Worm (Caenorhabditis elegans) whole organism, young adult: Measurements from ENCODE around the gene F20D12.12.

Experiments used
- B0261.1 ChIP-seq: sonication (generic microtip); optimal IDR thresholded peaks from 2 replicates; lab custom pipeline; 2016; ENCODE audit warnings: mild to moderate bottlenecking, missing genetic modification characterization, moderate library complexity, missing compliant biosample characterization
- C17E4.6 ChIP-seq: fragments of 200-800 bp; sonication (Bioruptor generic); IDR thresholded peaks from 2 replicates; pipeline ENCODE4 v1.3.6; 2022; ENCODE audit warnings: missing genetic modification reagents, missing genetic modification characterization, missing compliant biosample characterization
- F10E7.11 ChIP-seq: sonication (generic microtip); optimal IDR thresholded peaks from 2 replicates; lab custom pipeline; 2017; ENCODE audit warnings: mild to moderate bottlenecking, missing genetic modification characterization, moderate library complexity, missing compliant biosample characterization
- F57A8.1 ChIP-seq: fragments of 200-800 bp; sonication (Bioruptor generic); optimal IDR thresholded peaks from 2 replicates; lab custom pipeline; 2018; ENCODE audit warnings: mild to moderate bottlenecking, missing genetic modification characterization, moderate library complexity, missing compliant biosample characterization
- K11D2.4 ChIP-seq: fragments of 200-800 bp; sonication (Bioruptor generic); IDR thresholded peaks from 2 replicates; pipeline ENCODE4 v1.3.6; 2022; ENCODE audit warnings: missing genetic modification reagents, missing genetic modification characterization, missing compliant biosample characterization
- Y56A3A.18 ChIP-seq: fragments of 200-800 bp; sonication (Bioruptor generic); IDR thresholded peaks from 2 replicates; pipeline ENCODE4 v1.3.6; 2022; ENCODE audit warnings: missing genetic modification reagents, missing genetic modification characterization, missing compliant biosample characterization
- ZK185.1 ChIP-seq: sonication (generic microtip); optimal IDR thresholded peaks from 2 replicates; lab custom pipeline; 2016; ENCODE audit warnings: mild to moderate bottlenecking, missing genetic modification characterization, missing compliant biosample characterization; ENCODE audit not compliant: poor library complexity, severe bottlenecking
- atf-7 ChIP-seq: sonication (generic microtip); optimal IDR thresholded peaks from 2 replicates; lab custom pipeline; 2017; ENCODE audit warnings: mild to moderate bottlenecking, missing genetic modification characterization, missing compliant biosample characterization
- cebp-1 ChIP-seq, 2 experiments: fragments of 200-800 bp in 1 of 2; sonication (Bioruptor generic) in 1 of 2; sonication (generic microtip) in 1 of 2; IDR thresholded peaks in 1 of 2; optimal IDR thresholded peaks in 1 of 2; 2 replicates each; pipeline versions ENCODE4 v1.3.6 to Lab custom; 2017 to 2022; ENCODE audit warnings: missing compliant biosample characterization in 2 of 2, missing genetic modification characterization in 2 of 2, mild to moderate bottlenecking in 1 of 2, missing genetic modification reagents in 1 of 2, moderate library complexity in 1 of 2
- cebp-2 ChIP-seq: fragments of 200-800 bp; sonication (Bioruptor generic); IDR thresholded peaks from 2 replicates; pipeline ENCODE4 v1.3.6; 2022; ENCODE audit warnings: missing genetic modification characterization, missing compliant biosample characterization
- ceh-100 ChIP-seq: fragments of 200-800 bp; sonication (Bioruptor generic); IDR thresholded peaks from 2 replicates; pipeline ENCODE4 v1.3.6; 2022; ENCODE audit warnings: missing genetic modification reagents, missing genetic modification characterization, missing compliant biosample characterization
- ceh-40 ChIP-seq: fragments of 200-800 bp; sonication (Bioruptor generic); IDR thresholded peaks from 2 replicates; pipeline ENCODE4 v1.3.6; 2022; ENCODE audit warnings: missing genetic modification characterization, missing compliant biosample characterization
- ceh-58 ChIP-seq: fragments of 200-800 bp; sonication (Bioruptor generic); IDR thresholded peaks from 2 replicates; pipeline ENCODE4 v1.3.6; 2022; ENCODE audit warnings: missing genetic modification characterization, missing compliant biosample characterization
- ceh-79 ChIP-seq: sonication (generic microtip); optimal IDR thresholded peaks from 2 replicates; lab custom pipeline; 2017; ENCODE audit warnings: mild to moderate bottlenecking, missing genetic modification characterization, missing compliant biosample characterization
- die-1 ChIP-seq: sonication (generic microtip); optimal IDR thresholded peaks from 2 replicates; lab custom pipeline; 2016; ENCODE audit warnings: missing genotype, mild to moderate bottlenecking, missing genetic modification characterization, missing compliant biosample characterization
- egl-18 ChIP-seq: fragments of 200-800 bp; sonication (Bioruptor generic); IDR thresholded peaks from 2 replicates; pipeline ENCODE4 v1.3.6; 2022; ENCODE audit warnings: missing genetic modification reagents, missing genetic modification characterization, missing compliant biosample characterization
- egl-44 ChIP-seq: fragments of 200-800 bp; sonication (Bioruptor generic); IDR thresholded peaks from 2 replicates; pipeline ENCODE4 v1.3.6; 2022; ENCODE audit warnings: missing genetic modification reagents, missing genetic modification characterization, missing compliant biosample characterization
- egrh-3 ChIP-seq: fragments of 200-800 bp; sonication (Bioruptor generic); IDR thresholded peaks from 2 replicates; pipeline ENCODE4 v1.3.6; 2022; ENCODE audit warnings: missing genetic modification reagents, missing genetic modification characterization, missing compliant biosample characterization
- ekl-4 ChIP-seq: fragments of 200-800 bp; sonication (Bioruptor generic); IDR thresholded peaks from 2 replicates; pipeline ENCODE4 v1.3.6; 2022; ENCODE audit warnings: missing genetic modification reagents, missing genetic modification characterization, missing compliant biosample characterization
- him-1 ChIP-seq: sonication (generic microtip); optimal IDR thresholded peaks from 2 replicates; lab custom pipeline; 2016; ENCODE audit warnings: missing genotype, missing genetic modification reagents, missing genetic modification characterization, missing compliant biosample characterization
- hlh-26 ChIP-seq: fragments of 200-800 bp; sonication (Bioruptor generic); conservative IDR thresholded peaks from 2 replicates; pipeline ENCODE4 v1.3.6; 2022; ENCODE audit warnings: missing genetic modification reagents, missing genetic modification characterization, missing compliant biosample characterization
- lag-1 ChIP-seq: fragments of 200-800 bp; sonication (Bioruptor generic); IDR thresholded peaks from 2 replicates; pipeline ENCODE4 v1.3.6; 2022; ENCODE audit warnings: missing genetic modification reagents, missing genetic modification characterization, missing compliant biosample characterization
- lin-26 ChIP-seq: fragments of 200-800 bp; sonication (Bioruptor generic); IDR thresholded peaks from 2 replicates; pipeline ENCODE4 v1.3.6; 2022; ENCODE audit warnings: missing genetic modification reagents, missing genetic modification characterization, missing compliant biosample characterization
- lir-1 ChIP-seq: fragments of 200-800 bp; sonication (Bioruptor generic); conservative IDR thresholded peaks from 2 replicates; pipeline ENCODE4 v1.3.6; 2022; ENCODE audit warnings: missing genetic modification reagents, missing genetic modification characterization, missing compliant biosample characterization
- lsy-27 ChIP-seq: sonication (generic microtip); optimal IDR thresholded peaks from 2 replicates; lab custom pipeline; 2017; ENCODE audit warnings: missing genetic modification characterization, mild to moderate bottlenecking, missing compliant biosample characterization, antibody characterized with exemption, missing genotype, borderline replicate concordance; ENCODE audit not compliant: insufficient read depth
- madf-10 ChIP-seq: sonication (generic microtip); optimal IDR thresholded peaks from 2 replicates; lab custom pipeline; 2016; ENCODE audit warnings: mild to moderate bottlenecking, missing genetic modification characterization, missing compliant biosample characterization
- madf-3 ChIP-seq: fragments of 200-800 bp; sonication (Bioruptor generic); IDR thresholded peaks from 2 replicates; pipeline ENCODE4 v1.3.6; 2022; ENCODE audit warnings: missing genetic modification reagents, missing genetic modification characterization, missing compliant biosample characterization
- madf-6 ChIP-seq: fragments of 200-800 bp; sonication (Bioruptor generic); IDR thresholded peaks from 2 replicates; pipeline ENCODE4 v1.3.6; 2022; ENCODE audit warnings: missing genetic modification reagents, missing genetic modification characterization, missing compliant biosample characterization
- mxl-1 ChIP-seq: sonication (generic microtip); optimal IDR thresholded peaks from 2 replicates; lab custom pipeline; 2016; ENCODE audit warnings: missing genetic modification characterization, missing compliant biosample characterization
- nhr-179 ChIP-seq: sonication (generic microtip); optimal IDR thresholded peaks from 2 replicates; lab custom pipeline; 2016; ENCODE audit warnings: mild to moderate bottlenecking, missing genetic modification characterization, missing compliant biosample characterization
- pbrm-1 ChIP-seq: fragments of 200-800 bp; sonication (Bioruptor generic); IDR thresholded peaks from 2 replicates; pipeline ENCODE4 v1.3.6; 2022; ENCODE audit warnings: missing genetic modification reagents, missing genetic modification characterization, missing compliant biosample characterization
- rcor-1 ChIP-seq: fragments of 200-800 bp; sonication (Bioruptor generic); IDR thresholded peaks from 2 replicates; pipeline ENCODE4 v1.3.6; 2022; ENCODE audit warnings: missing genetic modification reagents, missing genetic modification characterization, missing compliant biosample characterization
- rec-8 ChIP-seq, 2 experiments: sonication (generic microtip); optimal IDR thresholded peaks; 2 replicates each; lab custom pipeline; 2016; ENCODE audit warnings: mild to moderate bottlenecking in 2 of 2, missing genetic modification characterization in 2 of 2, missing genetic modification reagents in 2 of 2, missing genotype in 2 of 2, missing biosample characterization in 1 of 2, missing compliant biosample characterization in 1 of 2, moderate library complexity in 1 of 2
- sea-2 ChIP-seq: fragments of 200-800 bp; sonication (Bioruptor generic); IDR thresholded peaks from 2 replicates; pipeline ENCODE4 v1.3.6; 2022; ENCODE audit warnings: missing genetic modification characterization, missing compliant biosample characterization
- unc-130 ChIP-seq: sonication (generic microtip); optimal IDR thresholded peaks from 2 replicates; lab custom pipeline; 2016; ENCODE audit warnings: missing genetic modification reagents, missing genetic modification characterization, missing compliant biosample characterization
- xnd-1 ChIP-seq: sonication (generic microtip); optimal IDR thresholded peaks from 2 replicates; lab custom pipeline; 2016; ENCODE audit warnings: missing genotype, missing genetic modification reagents, missing genetic modification characterization, missing compliant biosample characterization
- zim-3 ChIP-seq: sonication (generic microtip); optimal IDR thresholded peaks from 2 replicates; lab custom pipeline; 2017; ENCODE audit warnings: mild to moderate bottlenecking, missing genetic modification characterization, moderate library complexity, missing compliant biosample characterization
- ztf-22 ChIP-seq: fragments of 200-800 bp; sonication (Bioruptor generic); optimal IDR thresholded peaks from 2 replicates; lab custom pipeline; 2018; ENCODE audit warnings: mild to moderate bottlenecking, missing genetic modification characterization, moderate library complexity, missing compliant biosample characterization
- ztf-3 ChIP-seq: fragments of 200-800 bp; sonication (Bioruptor generic); optimal IDR thresholded peaks from 2 replicates; lab custom pipeline; 2018; ENCODE audit warnings: mild to moderate bottlenecking, missing genetic modification characterization, missing compliant biosample characterization
- ztf-6 ChIP-seq: fragments of 200-800 bp; sonication (Bioruptor generic); IDR thresholded peaks from 2 replicates; pipeline ENCODE4 v1.3.6; 2022; ENCODE audit warnings: missing genetic modification reagents, missing genetic modification characterization, missing compliant biosample characterization

F20D12.12 gene

ce11 chrIV:7910197-7910735 lies 37.0 kb upstream of the F20D12.12 start, which contains the start of the genes npp-27 and ntl-4 (continued):
- no peak for TF ChIP-seq cebp-1 (GFP tag; IDR thresholded peaks at IDR 0.05; lab: Robert Waterston, UW)
- peak; percentile 41 for TF ChIP-seq cebp-1 (tag; optimal IDR thresholded peaks at IDR 0.05; lab: Kevin White, UChicago)
- no peak for TF ChIP-seq F10E7.11 (tag; lab: Kevin White, UChicago)
- no peak for TF ChIP-seq cebp-2 (GFP tag; lab: Robert Waterston, UW)
- TF ChIP-seq ceh-58 (GFP tag; lab: Robert Waterston, UW) = no peak
- TF ChIP-seq ekl-4 (GFP tag; lab: Robert Waterston, UW) = no peak
- no peak for TF ChIP-seq ceh-40 (GFP tag; lab: Robert Waterston, UW)
- TF ChIP-seq B0261.1 (tag; lab: Kevin White, UChicago) = no peak
- no peak for TF ChIP-seq xnd-1 (tag; lab: Kevin White, UChicago)
- TF ChIP-seq ceh-79 (tag; lab: Kevin White, UChicago) = no peak
- peak; percentile 11 for TF ChIP-seq ZK185.1
- TF ChIP-seq hlh-26 (GFP tag; lab: Robert Waterston, UW) = no peak
- TF ChIP-seq ceh-100 (GFP tag; lab: Robert Waterston, UW) = no peak
- no peak for TF ChIP-seq lir-1
- no peak for TF ChIP-seq egl-18
- no peak for TF ChIP-seq madf-6 (GFP tag; lab: Robert Waterston, UW)

- TF ChIP-seq madf-3 (GFP tag; lab: Robert Waterston, UW) (0 out of 2 replicates have a peak, but pooled peaks have one; percentile 3), B0261.1 (tag; lab: Kevin White, UChicago) (no peak)
- TF ChIP-seq, all 124 proteins: peak for 1
These were observed 32.2 kb upstream of the F20D12.12 start, which contains the start of gene C49H3.4 for ce11 chrIV:7914991-7915390. TSS of gene C49H3.4 (plus strand) at chrIV:7915291.

DNA sequence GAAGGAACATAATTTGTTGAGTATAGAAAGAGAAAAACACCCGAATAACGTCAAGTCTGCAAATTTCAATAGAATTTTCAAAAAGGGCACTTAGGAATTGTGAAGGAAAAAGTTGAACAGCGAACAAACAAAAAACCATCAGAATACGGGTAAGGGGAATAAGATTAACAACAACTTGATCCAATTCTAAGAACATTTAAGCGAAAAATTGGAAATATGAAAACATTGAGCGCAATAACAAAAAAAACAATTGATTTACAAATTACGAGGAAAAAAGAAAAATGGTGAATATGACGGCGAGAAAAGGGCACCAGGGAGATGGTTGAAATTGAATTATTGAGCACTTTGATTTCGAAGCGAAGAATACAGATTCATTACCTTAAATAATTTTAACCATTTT lies 30.3 kb upstream of the F20D12.12 start:
- no peak for TF ChIP-seq ztf-6
- no peak for TF ChIP-seq K11D2.4 (GFP tag; lab: Robert Waterston, UW)
- TF ChIP-seq lin-26 = no peak
- TF ChIP-seq lir-1 = no peak
- TF ChIP-seq rcor-1 (GFP tag; lab: Robert Waterston, UW) = no peak
- TF ChIP-seq unc-130 (GFP tag; lab: Kevin White, UChicago) = no peak
- TF ChIP-seq cebp-1 (GFP tag; IDR thresholded peaks at IDR 0.05; lab: Robert Waterston, UW) = no peak
- no peak for TF ChIP-seq cebp-1 (tag; optimal IDR thresholded peaks at IDR 0.05; lab: Kevin White, UChicago)
- TF ChIP-seq zim-3 (tag; lab: Kevin White, UChicago) = no peak
- no peak for TF ChIP-seq him-1 (tag; lab: Kevin White, UChicago)
- TF ChIP-seq egl-18 = no peak
- no peak for TF ChIP-seq ztf-3 (GFP tag; lab: Kevin White, UChicago)
- no peak for TF ChIP-seq rec-8 (tag; optimal IDR thresholded peaks at IDR 0.05; lab: Kevin White, UChicago)
- TF ChIP-seq madf-10 (tag; lab: Kevin White, UChicago) = no peak
- TF ChIP-seq egl-44 = no peak
- no peak for TF ChIP-seq egrh-3 (GFP tag; lab: Robert Waterston, UW)
- TF ChIP-seq pbrm-1 (GFP tag; lab: Robert Waterston, UW) = no peak
- no peak for TF ChIP-seq ztf-22 (GFP tag; lab: Kevin White, UChicago)
- no peak for TF ChIP-seq mxl-1 (tag; lab: Kevin White, UChicago)
- TF ChIP-seq nhr-179 (tag; lab: Kevin White, UChicago) = no peak

ce11 chrIV:7917881-7918280 lies 29.4 kb upstream of the F20D12.12 start:
- TF ChIP-seq lag-1 (GFP tag; lab: Robert Waterston, UW) (no peak), ztf-6 (no peak), sea-2 (no peak), Y56A3A.18 (GFP tag; lab: Robert Waterston, UW) (no peak), atf-7 (tag; lab: Kevin White, UChicago) (no peak), B0261.1 (tag; lab: Kevin White, UChicago) (no peak), C17E4.6 (GFP tag; lab: Robert Waterston, UW) (no peak), F57A8.1 (no peak), die-1 (tag; lab: Kevin White, UChicago) (no peak), rec-8 (tag; optimal IDR thresholded peaks at IDR 0.05; lab: Kevin White, UChicago) (no peak), lsy-27 (no peak)
